Worm (Caenorhabditis elegans): ENCODE measurements around the gene T13F2.2.

T13F2.2 gene

ce11 chrIV:9822585-9822984, 25.4 kb upstream of the T13F2.2 start:
- TF ChIP-seq ces-1 (GFP tag; optimal IDR thresholded peaks at IDR 0.05), result no peak
- TF ChIP-seq pqm-1 (tag; optimal IDR thresholded peaks at IDR 0.05), result no peak
- no peak for TF ChIP-seq lin-13 (GFP tag; optimal IDR thresholded peaks at IDR 0.05)
- no peak for TF ChIP-seq ceh-82 (tag; optimal IDR thresholded peaks at IDR 0.05)
- no peak for TF ChIP-seq ceh-88 (GFP tag; IDR thresholded peaks at IDR 0.05)
- TF ChIP-seq swsn-7 (tag; optimal IDR thresholded peaks at IDR 0.05), result no peak
- TF ChIP-seq lsy-2 (tag; optimal IDR thresholded peaks at IDR 0.05), result no peak
- TF ChIP-seq fkh-4 (tag; optimal IDR thresholded peaks at IDR 0.05; ENCODE audit: borderline replicate concordance), result no peak
- no peak for TF ChIP-seq C04F5.9 (tag; optimal IDR thresholded peaks at IDR 0.05)
- no peak for TF ChIP-seq jun-1 (tag; optimal IDR thresholded peaks at IDR 0.05)
- TF ChIP-seq nhr-76 (tag; optimal IDR thresholded peaks at IDR 0.05), result no peak
- TF ChIP-seq nhr-90 (tag; optimal IDR thresholded peaks at IDR 0.05; ENCODE audit: poor library complexity), result no peak
- no peak for TF ChIP-seq unc-86 (tag; optimal IDR thresholded peaks at IDR 0.05)
- no peak for TF ChIP-seq ceh-90 (tag; optimal IDR thresholded peaks at IDR 0.05)
- no peak for TF ChIP-seq nhr-84 (tag; optimal IDR thresholded peaks at IDR 0.05)
- no peak for TF ChIP-seq nhr-85 (tag)
- TF ChIP-seq nhr-28 (tag; optimal IDR thresholded peaks at IDR 0.05), result no peak

- TF ChIP-seq egl-27 (tag; optimal IDR thresholded peaks at IDR 0.05) (no peak), ets-5 (GFP tag; IDR thresholded peaks at IDR 0.05) (no peak), blmp-1 (tag; optimal IDR thresholded peaks at IDR 0.05) (peak; percentile 53)
These were observed 24.5 kb upstream of the T13F2.2 start, which contains the start of gene col-123 for ce11 chrIV:9821621-9822020. Gene col-123 (plus strand): TSS chrIV:9821921.

ce11 chrIV:9815432-9815831, 18.3 kb upstream of the T13F2.2 start, which contains the start of gene egl-20:
Gene egl-20 (minus strand): TSS chrIV:9815532.
- TF ChIP-seq fkh-8 (tag; optimal IDR thresholded peaks at IDR 0.05), result no peak
- TF ChIP-seq unc-62 (GFP tag; optimal IDR thresholded peaks at IDR 0.05), result no peak
- no peak for TF ChIP-seq aha-1 (tag; optimal IDR thresholded peaks at IDR 0.05)
- TF ChIP-seq unc-130 (tag; optimal IDR thresholded peaks at IDR 0.05), result no peak
- TF ChIP-seq hlh-4 (tag; optimal IDR thresholded peaks at IDR 0.05), result no peak
- no peak for TF ChIP-seq sup-37 (GFP tag; optimal IDR thresholded peaks at IDR 0.05)
- TF ChIP-seq nhr-28 (tag; optimal IDR thresholded peaks at IDR 0.05), result no peak
- TF ChIP-seq ceh-82 (tag; optimal IDR thresholded peaks at IDR 0.05), result no peak
- no peak for TF ChIP-seq irx-1 (tag; optimal IDR thresholded peaks at IDR 0.05)
- no peak for TF ChIP-seq dsc-1 (tag; optimal IDR thresholded peaks at IDR 0.05)
- TF ChIP-seq aly-2 (tag; optimal IDR thresholded peaks at IDR 0.05), result no peak
- no peak for TF ChIP-seq lin-35 (GFP tag; optimal IDR thresholded peaks at IDR 0.05)
- no peak for TF ChIP-seq skn-1 (tag; optimal IDR thresholded peaks at IDR 0.05)

ce11 chrIV:9811487-9811886, 14.3 kb upstream of the T13F2.2 start:
- TF ChIP-seq vab-15 (tag; optimal IDR thresholded peaks at IDR 0.05), result no peak
- TF ChIP-seq snpc-4 (tag; optimal IDR thresholded peaks at IDR 0.05), result no peak
- TF ChIP-seq sox-4 (tag; optimal IDR thresholded peaks at IDR 0.05), result no peak
- TF ChIP-seq Y116A8C.19 (tag; optimal IDR thresholded peaks at IDR 0.05; ENCODE audit: borderline replicate concordance), result no peak
- TF ChIP-seq fkh-8 (tag; optimal IDR thresholded peaks at IDR 0.05), result peak; percentile 63
- TF ChIP-seq zag-1 (tag; optimal IDR thresholded peaks at IDR 0.05), result no peak
- TF ChIP-seq nhr-71 (tag; optimal IDR thresholded peaks at IDR 0.05), result peak; percentile 53
- no peak for TF ChIP-seq lin-13 (GFP tag; optimal IDR thresholded peaks at IDR 0.05)
- TF ChIP-seq dpl-1 (GFP tag; optimal IDR thresholded peaks at IDR 0.05), result no peak
- no peak for TF ChIP-seq fos-1 (tag; optimal IDR thresholded peaks at IDR 0.05)
- TF ChIP-seq blmp-1 (tag; optimal IDR thresholded peaks at IDR 0.05), result no peak
- TF ChIP-seq swsn-7 (tag; optimal IDR thresholded peaks at IDR 0.05), result no peak
- no peak for TF ChIP-seq F16B12.6 (tag; optimal IDR thresholded peaks at IDR 0.05)
- no peak for TF ChIP-seq aha-1 (tag; optimal IDR thresholded peaks at IDR 0.05)
- no peak for TF ChIP-seq grh-1 (GFP tag; IDR thresholded peaks at IDR 0.05)
- no peak for TF ChIP-seq nhr-12 (tag; optimal IDR thresholded peaks at IDR 0.05)
- TF ChIP-seq C16A3.4 (tag; optimal IDR thresholded peaks at IDR 0.05), result no peak
- peak; percentile 26 for TF ChIP-seq nhr-47 (tag; optimal IDR thresholded peaks at IDR 0.05)
- no peak for TF ChIP-seq mab-9 (GFP tag; IDR thresholded peaks at IDR 0.05)
- TF ChIP-seq irx-1 (tag; optimal IDR thresholded peaks at IDR 0.05), result no peak
- TF ChIP-seq unc-30 (tag; optimal IDR thresholded peaks at IDR 0.05), result peak; percentile 16
- peak; percentile 68 for TF ChIP-seq dsc-1 (tag; optimal IDR thresholded peaks at IDR 0.05)

All from whole organism, L1 larva.